Worm (Caenorhabditis elegans) whole organism, early embryonic: Measurements from ENCODE around the gene Y25C1A.2.

Source experiments
- aly-1 ChIP-seq: sonication (generic microtip); optimal IDR thresholded peaks from 2 replicates; lab custom pipeline; 2016; ENCODE audit warnings: missing genetic modification characterization, missing compliant biosample characterization
- ama-1 ChIP-seq: fragments of 150-350 bp; optimal IDR thresholded peaks from 2 replicates; lab custom pipeline; 2014
- ceh-13 ChIP-seq: fragments of 200-800 bp; sonication (Bioruptor generic); optimal IDR thresholded peaks from 2 replicates; lab custom pipeline; 2018; ENCODE audit warnings: mild to moderate bottlenecking, missing genetic modification characterization, missing compliant biosample characterization
- ceh-36 ChIP-seq: sonication (generic microtip); optimal IDR thresholded peaks from 2 replicates; lab custom pipeline; 2016; ENCODE audit warnings: missing genetic modification characterization, inconsistent platforms, missing compliant biosample characterization
- flt-1 ChIP-seq: fragments of 200-800 bp; sonication (Bioruptor generic); IDR thresholded peaks from 2 replicates; pipeline ENCODE4 v1.3.6; 2022; ENCODE audit warnings: missing genetic modification characterization, missing compliant biosample characterization
- hmbx-1 ChIP-seq: sonication (generic microtip); optimal IDR thresholded peaks from 2 replicates; lab custom pipeline; 2016; ENCODE audit warnings: mild to moderate bottlenecking, missing genetic modification characterization, missing compliant biosample characterization
- scrt-1 ChIP-seq: fragments of 200-800 bp; sonication (Bioruptor generic); IDR thresholded peaks from 2 replicates; pipeline ENCODE4 v1.3.6; 2022; ENCODE audit warnings: missing genetic modification characterization, missing compliant biosample characterization
- tbx-11 ChIP-seq: fragments of 200-800 bp; sonication (Bioruptor generic); IDR thresholded peaks from 2 replicates; pipeline ENCODE4 v1.3.6; 2022; ENCODE audit warnings: missing genetic modification characterization, missing compliant biosample characterization
- tbx-37 ChIP-seq: fragments of 200-800 bp; sonication (Bioruptor generic); conservative IDR thresholded peaks from 2 replicates; pipeline ENCODE4 v1.3.6; 2022; ENCODE audit warnings: missing genetic modification reagents, missing genetic modification characterization, missing compliant biosample characterization

DNA sequence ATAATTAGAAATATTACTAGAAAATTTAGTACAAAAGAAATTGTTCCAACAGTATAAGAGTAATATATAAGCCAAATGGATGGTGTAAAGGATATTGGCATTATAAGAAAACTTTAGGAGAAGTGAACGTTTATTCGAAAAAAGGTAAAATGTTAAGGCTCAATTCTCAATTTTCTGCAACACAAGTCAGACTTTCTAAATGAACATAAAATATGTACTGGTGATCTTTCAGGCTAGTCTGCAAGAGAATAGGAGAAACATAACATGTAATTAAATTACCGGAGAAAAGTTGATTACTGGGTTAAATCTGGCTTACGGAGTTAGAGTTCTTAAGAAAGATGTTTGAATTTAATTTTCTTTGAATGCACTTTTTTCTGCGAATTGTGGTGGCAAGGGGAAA is 44.3 kb downstream of the Y25C1A.2 start, which contains the start of gene sri-33:
- TF ChIP-seq ama-1 (lab: Kevin White, UChicago) (no peak), tbx-11 (GFP tag; lab: Robert Waterston, UW) (no peak), aly-1 (tag; lab: Kevin White, UChicago) (no peak), flt-1 (GFP tag; lab: Robert Waterston, UW) (no peak), hmbx-1 (tag; lab: Kevin White, UChicago) (no peak), ceh-13 (GFP tag; lab: Kevin White, UChicago) (no peak), scrt-1 (GFP tag; lab: Robert Waterston, UW) (no peak), ceh-36 (no peak), tbx-37 (GFP tag; lab: Robert Waterston, UW) (no peak)
